Worm (Caenorhabditis elegans): ENCODE data around the gene skr-17.
A peak's percentile ranks its signal among the peaks of the same experiment; 100 is the strongest.

Gene skr-17

DNA sequence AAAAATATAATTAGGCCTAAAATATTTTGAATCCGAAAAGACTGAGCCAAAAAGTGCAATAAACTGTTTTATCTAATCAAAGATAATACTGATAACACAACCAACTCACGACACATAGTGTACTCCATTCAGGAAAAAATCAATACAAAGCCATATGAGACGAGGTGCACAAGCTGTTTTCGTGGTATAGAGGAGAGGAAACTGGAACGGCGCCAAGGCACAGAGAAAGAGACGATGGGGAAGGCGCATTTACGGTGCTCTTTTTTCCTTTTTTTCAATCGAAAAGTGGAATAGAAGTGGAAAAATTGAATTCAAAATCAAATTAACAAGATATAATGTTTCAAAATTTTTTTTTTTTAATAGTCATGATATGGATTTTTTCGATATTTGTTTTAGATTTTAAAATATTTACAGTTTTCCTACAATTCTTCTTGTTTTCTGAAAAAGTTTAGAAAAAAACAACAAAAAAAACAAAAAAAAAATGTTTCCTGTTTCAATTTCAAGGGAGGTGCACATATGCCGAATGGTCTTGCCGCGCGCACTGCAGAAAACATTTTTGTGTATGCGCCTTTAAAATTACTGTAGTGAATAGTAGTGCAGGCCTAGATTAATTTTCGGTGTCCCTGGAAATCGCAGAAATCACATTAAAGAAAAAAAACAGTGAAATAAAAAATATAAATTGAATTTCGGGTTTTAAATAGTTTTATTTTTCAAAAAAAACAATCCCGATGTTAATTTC, 24.8 kb upstream of the skr-17 start, which contains the start of gene B0228.7:
Gene B0228.7 (minus strand): TSS at position 627 of the 739 bp plus-strand sequence.
- TF ChIP-seq sox-2 (GFP tag; IDR thresholded peaks at IDR 0.05) (no peak), elt-2 (tag; optimal IDR thresholded peaks at IDR 0.05) (peak; percentile 48)

ce11 chrII:7761440-7761839, 21.9 kb upstream of the skr-17 start, which contains the start of gene B0228.8:
B0228.8 (minus strand) TSS chrII:7761540.
- TF ChIP-seq syd-9 (tag; optimal IDR thresholded peaks at IDR 0.05), result no peak
- no peak for TF ChIP-seq elt-4 (tag; optimal IDR thresholded peaks at IDR 0.05)
- TF ChIP-seq T23F11.4 (GFP tag; optimal IDR thresholded peaks at IDR 0.05), result no peak
- TF ChIP-seq nhr-232 (tag; optimal IDR thresholded peaks at IDR 0.05), result no peak
- no peak for TF ChIP-seq ref-2 (tag; optimal IDR thresholded peaks at IDR 0.05)
- no peak for TF ChIP-seq lim-6 (tag; optimal IDR thresholded peaks at IDR 0.05)
- no peak for TF ChIP-seq elt-2 (tag; optimal IDR thresholded peaks at IDR 0.05)
- no peak for TF ChIP-seq tbx-2 (tag; optimal IDR thresholded peaks at IDR 0.05)
- TF ChIP-seq dve-1 (tag; optimal IDR thresholded peaks at IDR 0.05), result no peak
- TF ChIP-seq ceh-2 (tag; optimal IDR thresholded peaks at IDR 0.05), result no peak
- no peak for TF ChIP-seq fax-1 (tag; optimal IDR thresholded peaks at IDR 0.05)
- no peak for TF ChIP-seq eyg-1 (tag; optimal IDR thresholded peaks at IDR 0.05)
- TF ChIP-seq ceh-14 (tag; optimal IDR thresholded peaks at IDR 0.05), result no peak

DNA sequence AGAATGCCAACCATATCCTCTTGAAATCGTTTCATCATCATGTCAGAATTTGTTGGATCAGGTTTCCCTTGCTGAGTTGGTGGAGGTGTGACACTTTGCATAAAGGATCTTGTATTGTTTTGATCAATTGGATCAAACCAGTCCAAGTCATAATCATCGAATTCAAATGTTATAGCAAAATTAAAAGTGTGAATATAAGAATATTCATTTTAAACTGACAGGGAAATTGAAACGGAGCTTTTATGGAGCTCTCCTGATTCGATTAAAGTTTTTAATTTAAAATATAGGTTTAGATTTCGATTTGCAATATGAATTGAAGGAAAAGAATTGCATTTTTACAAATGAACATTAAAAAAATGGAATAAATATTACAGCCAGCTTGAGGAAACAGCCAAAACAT, 19.7 kb upstream of the skr-17 start, which contains the start of gene B0228.9:
Gene B0228.9 (minus strand): TSS at position 101 of the 400 bp plus-strand sequence.
- TF ChIP-seq madf-2 (tag; optimal IDR thresholded peaks at IDR 0.05), result no peak
- no peak for TF ChIP-seq tbx-7 (tag; optimal IDR thresholded peaks at IDR 0.05)
- no peak for TF ChIP-seq dmd-4 (tag; optimal IDR thresholded peaks at IDR 0.05; ENCODE audit: borderline replicate concordance)
- no peak for TF ChIP-seq lin-11 (tag; optimal IDR thresholded peaks at IDR 0.05)
- no peak for TF ChIP-seq che-1 (tag; optimal IDR thresholded peaks at IDR 0.05)
- no peak for TF ChIP-seq pros-1 (tag; optimal IDR thresholded peaks at IDR 0.05)
- no peak for TF ChIP-seq ahr-1 (tag; optimal IDR thresholded peaks at IDR 0.05)
- TF ChIP-seq hlh-6 (tag; optimal IDR thresholded peaks at IDR 0.05), result no peak
- TF ChIP-seq ref-2 (tag; optimal IDR thresholded peaks at IDR 0.05), result no peak
- no peak for TF ChIP-seq elt-2 (tag; optimal IDR thresholded peaks at IDR 0.05)
- TF ChIP-seq unc-3 (GFP tag; conservative IDR thresholded peaks at IDR 0.05), result no peak
- no peak for TF ChIP-seq unc-3 (tag; optimal IDR thresholded peaks at IDR 0.05)
- no peak for TF ChIP-seq fkh-6 (tag; optimal IDR thresholded peaks at IDR 0.05)
- TF ChIP-seq pha-2 (tag; optimal IDR thresholded peaks at IDR 0.05), result no peak
- no peak for TF ChIP-seq dve-1 (tag; optimal IDR thresholded peaks at IDR 0.05)
- TF ChIP-seq nfya-1 (tag; optimal IDR thresholded peaks at IDR 0.05), result no peak
- no peak for TF ChIP-seq pqm-1 (tag; optimal IDR thresholded peaks at IDR 0.05)
- no peak for TF ChIP-seq ceh-9 (tag; optimal IDR thresholded peaks at IDR 0.05)
- TF ChIP-seq unc-42 (tag; optimal IDR thresholded peaks at IDR 0.05), result no peak
- no peak for TF ChIP-seq ceh-24 (tag; optimal IDR thresholded peaks at IDR 0.05)
- no peak for TF ChIP-seq syd-9 (tag; optimal IDR thresholded peaks at IDR 0.05)

DNA sequence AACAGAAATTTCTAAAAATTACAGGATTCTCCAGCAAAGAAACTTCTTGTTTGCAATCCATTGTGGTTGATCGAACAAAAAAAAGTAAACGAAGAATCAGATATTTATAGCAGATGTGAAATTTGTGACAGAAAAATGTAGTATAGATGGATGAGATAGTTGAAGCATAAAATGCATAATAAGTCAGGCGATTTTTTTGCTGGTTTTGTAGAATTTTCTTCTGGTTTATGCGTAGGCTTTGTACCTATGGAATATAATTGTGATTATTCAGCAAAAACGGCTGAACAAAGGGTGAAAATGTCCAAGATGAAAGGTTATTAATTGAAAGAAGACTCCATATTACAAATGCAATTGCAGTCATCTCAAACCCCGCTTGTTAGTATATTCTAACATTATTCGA, 17.9 kb upstream of the skr-17 start, which contains the start of gene srh-39:
Gene srh-39 (minus strand): TSS at position 101 of the 400 bp plus-strand sequence.
- TF ChIP-seq K02D7.2 (tag; optimal IDR thresholded peaks at IDR 0.05) (no peak), pqm-1 (tag; optimal IDR thresholded peaks at IDR 0.05) (no peak)

DNA sequence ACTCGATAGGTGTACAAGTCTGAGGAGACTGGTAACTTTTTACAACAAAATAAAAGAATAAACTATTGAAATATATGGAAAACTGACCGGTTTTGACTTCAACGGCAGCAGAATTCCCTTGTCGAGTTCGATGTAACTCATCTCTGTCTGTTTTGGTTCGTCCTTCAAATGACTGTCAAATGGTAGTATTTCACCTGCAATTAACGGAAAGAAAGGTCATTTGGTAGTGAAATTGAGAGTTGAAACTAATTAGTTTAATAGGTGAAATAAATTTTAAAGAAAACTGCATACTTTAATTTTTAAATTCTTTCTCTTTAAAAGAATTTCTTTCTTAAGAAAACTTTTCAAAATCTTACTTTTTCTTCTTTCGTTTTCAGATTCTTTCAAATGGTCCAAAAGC, 14.1 kb upstream of the skr-17 start:
- TF ChIP-seq pat-9 (tag; optimal IDR thresholded peaks at IDR 0.05), result no peak
- no peak for TF ChIP-seq pag-3 (tag; optimal IDR thresholded peaks at IDR 0.05; ENCODE audit: borderline replicate concordance)
- no peak for TF ChIP-seq sox-4 (tag; optimal IDR thresholded peaks at IDR 0.05)
- no peak for TF ChIP-seq hlh-6 (tag; optimal IDR thresholded peaks at IDR 0.05)
- TF ChIP-seq madf-2 (tag; optimal IDR thresholded peaks at IDR 0.05), result no peak
- no peak for TF ChIP-seq ceh-22 (tag; optimal IDR thresholded peaks at IDR 0.05)
- TF ChIP-seq tbx-2 (tag; optimal IDR thresholded peaks at IDR 0.05), result no peak
- no peak for TF ChIP-seq odd-2 (tag; optimal IDR thresholded peaks at IDR 0.05)
- no peak for TF ChIP-seq fkh-10 (GFP tag; optimal IDR thresholded peaks at IDR 0.05)
- TF ChIP-seq ttx-3 (tag; optimal IDR thresholded peaks at IDR 0.05), result no peak

All from whole organism, late embryonic.